Fruit fly (Drosophila melanogaster) S2 (cell line): Measurements from ENCODE around the gene Ggamma30A.

Experiments used
- CG8478 ChIP-seq: fragments of >200 bp; optimal IDR thresholded peaks from 2 replicates; lab custom pipeline; 2018
- CTCF ChIP-seq, 2 experiments: fragments of >200 bp; optimal IDR thresholded peaks; 2 replicates each; lab custom pipeline; 2018

DNA sequence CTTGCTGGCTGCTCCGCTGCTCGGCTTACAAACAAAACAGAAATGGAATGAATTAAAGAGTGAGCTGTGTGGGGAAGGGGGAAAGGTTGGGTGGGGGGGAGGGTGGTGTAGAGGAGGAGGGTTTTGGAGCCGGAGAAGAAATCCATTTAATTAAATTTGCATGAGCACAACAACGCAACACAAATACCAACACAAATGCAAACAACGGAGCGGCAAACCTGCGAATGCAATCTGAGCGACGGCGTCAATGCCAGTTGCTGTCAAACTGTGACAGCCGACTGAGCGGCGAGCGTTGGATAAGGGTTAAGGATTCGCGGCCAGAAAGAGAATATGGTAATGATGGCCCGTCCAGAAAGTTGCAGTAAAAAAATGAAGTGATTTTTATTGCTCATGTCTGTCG, 31.0 kb upstream of the Ggamma30A start:
- no peak for TF ChIP-seq CTCF (optimal IDR thresholded peaks at IDR 0.05; lab: Kevin White, UChicago)
- TF ChIP-seq CG8478 (lab: Kevin White, UChicago): no peak
